Worm (Caenorhabditis elegans): ENCODE results near the gene Y54G11A.3.

The Y54G11A.3 gene

ce11 chrII:14251400-14251940, 25.0 kb upstream of the Y54G11A.3 start (continued):
- TF ChIP-seq tag-97 (GFP tag; IDR thresholded peaks at IDR 0.05) (no peak), nhr-6 (tag; optimal IDR thresholded peaks at IDR 0.05) (peak; percentile 82), zip-11 (GFP tag; IDR thresholded peaks at IDR 0.05) (no peak), lim-7 (GFP tag; IDR thresholded peaks at IDR 0.05) (peak; percentile 53; the same call in 1 of the 2 replicates), Y48G9A.11 (GFP tag; IDR thresholded peaks at IDR 0.05) (0 out of 2 replicates have a peak, but pooled peaks have one; percentile 50), ZK337.2 (GFP tag; IDR thresholded peaks at IDR 0.05) (no peak), php-3 (GFP tag; IDR thresholded peaks at IDR 0.05) (peak; percentile 60; the same call in 1 of the 2 replicates), lin-15B (tag; optimal IDR thresholded peaks at IDR 0.05) (peak; percentile 19), zip-2 (tag; optimal IDR thresholded peaks at IDR 0.05) (peak; percentile 66), nhr-11 (tag; optimal IDR thresholded peaks at IDR 0.05) (peak; percentile 31), hif-1 (tag; optimal IDR thresholded peaks at IDR 0.05) (peak; percentile 71 to 93), T20F7.1 (GFP tag; optimal IDR thresholded peaks at IDR 0.05) (peak; percentile 88), lin-1 (GFP tag; IDR thresholded peaks at IDR 0.05) (peak; percentile 63; the same call in 1 of the 2 replicates), duxl-1 (tag; optimal IDR thresholded peaks at IDR 0.05; ENCODE audit: poor library complexity) (peak; percentile 79), F10B5.3 (tag; optimal IDR thresholded peaks at IDR 0.05) (peak; percentile 84), F49E8.2 (tag; optimal IDR thresholded peaks at IDR 0.05; ENCODE audit: borderline replicate concordance) (peak; percentile 66), nhr-77 (tag; optimal IDR thresholded peaks at IDR 0.05) (peak; percentile 95), F26F4.8 (GFP tag; conservative IDR thresholded peaks at IDR 0.05) (no peak), aly-2 (tag; optimal IDR thresholded peaks at IDR 0.05) (no peak), daf-19 (GFP tag; conservative IDR thresholded peaks at IDR 0.05) (no peak), unc-130 (GFP tag; optimal IDR thresholded peaks at IDR 0.05) (peak; percentile 63)

ce11 chrII:14252057-14252456, 24.4 kb upstream of the Y54G11A.3 start, which contains the start of gene Y54G11A.2:
Y54G11A.2 (plus strand) TSS chrII:14252357.
- TF ChIP-seq spr-1 (tag; optimal IDR thresholded peaks at IDR 0.05) (no peak), tag-97 (GFP tag; IDR thresholded peaks at IDR 0.05) (no peak), zip-2 (tag; optimal IDR thresholded peaks at IDR 0.05) (no peak), zip-11 (GFP tag; IDR thresholded peaks at IDR 0.05) (no peak), ZK337.2 (GFP tag; IDR thresholded peaks at IDR 0.05) (no peak), lin-15B (tag; optimal IDR thresholded peaks at IDR 0.05) (no peak), Y75B8A.6 (GFP tag; IDR thresholded peaks at IDR 0.05) (no peak), Y5F2A.4 (GFP tag; optimal IDR thresholded peaks at IDR 0.05) (no peak), T26A8.4 (GFP tag; IDR thresholded peaks at IDR 0.05) (no peak), set-16 (GFP tag; IDR thresholded peaks at IDR 0.05) (no peak), madf-5 (GFP tag; IDR thresholded peaks at IDR 0.05) (no peak), zfp-2 (tag; optimal IDR thresholded peaks at IDR 0.05) (no peak), madf-9 (GFP tag; conservative IDR thresholded peaks at IDR 0.05) (no peak), dmd-9 (GFP tag; IDR thresholded peaks at IDR 0.05) (no peak), daf-8 (GFP tag; IDR thresholded peaks at IDR 0.05) (no peak), D1046.2 (GFP tag; IDR thresholded peaks at IDR 0.05) (no peak), dpl-1 (GFP tag; optimal IDR thresholded peaks at IDR 0.05) (no peak)

- no peak for TF ChIP-seq vab-7 (GFP tag; IDR thresholded peaks at IDR 0.05)
- peak; percentile 14 for TF ChIP-seq gei-8 (GFP tag; optimal IDR thresholded peaks at IDR 0.05)
- peak; percentile 41; the same call in 1 of the 2 replicates for TF ChIP-seq nhr-42 (GFP tag; IDR thresholded peaks at IDR 0.05)
Observed at ce11 chrII:14255850-14256249, 20.6 kb upstream of the Y54G11A.3 start.

DNA sequence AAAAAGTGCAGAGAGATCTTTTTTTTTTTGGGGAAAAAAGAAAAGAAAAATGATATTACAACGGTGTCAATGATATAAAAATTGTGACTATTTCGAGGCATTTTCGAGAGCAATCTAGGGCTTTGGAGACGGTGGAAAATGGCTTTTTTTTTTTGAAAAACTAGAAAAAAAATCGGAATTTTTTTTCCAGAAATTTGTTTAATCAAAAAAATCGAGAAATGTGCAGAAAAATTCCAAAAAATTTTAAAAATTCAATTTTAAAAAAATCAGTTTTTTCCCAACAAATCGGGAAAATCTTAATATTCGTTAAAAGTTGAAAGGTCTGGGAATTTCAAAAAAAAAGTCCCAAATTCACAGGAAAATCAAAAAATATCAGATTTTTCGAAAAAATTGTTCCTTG, 19.6 kb upstream of the Y54G11A.3 start, which contains the start of gene Y54G11A.19:
TSS of gene Y54G11A.19 (minus strand) at position 101 of the 400 bp plus-strand sequence.
- TF ChIP-seq unc-130 (GFP tag; optimal IDR thresholded peaks at IDR 0.05) = no peak
- TF ChIP-seq lin-38 (GFP tag; IDR thresholded peaks at IDR 0.05) = no peak
- no peak for TF ChIP-seq ctbp-1 (GFP tag; IDR thresholded peaks at IDR 0.05)
- no peak for TF ChIP-seq aha-1 (tag)
- TF ChIP-seq ces-1 (GFP tag; optimal IDR thresholded peaks at IDR 0.05) = no peak
- TF ChIP-seq jun-1 (tag; optimal IDR thresholded peaks at IDR 0.05) = no peak
- TF ChIP-seq lin-13 (GFP tag; optimal IDR thresholded peaks at IDR 0.05) = no peak
- TF ChIP-seq ceh-62 (tag; optimal IDR thresholded peaks at IDR 0.05) = no peak
- TF ChIP-seq zfp-2 (tag; optimal IDR thresholded peaks at IDR 0.05) = no peak
- no peak for TF ChIP-seq Y5F2A.4 (GFP tag; optimal IDR thresholded peaks at IDR 0.05)
- TF ChIP-seq set-16 (GFP tag; IDR thresholded peaks at IDR 0.05) = no peak
- TF ChIP-seq fos-1 (tag; optimal IDR thresholded peaks at IDR 0.05) = no peak
- no peak for TF ChIP-seq hlh-30 (tag; optimal IDR thresholded peaks at IDR 0.05; ENCODE audit: insufficient read depth)
- TF ChIP-seq lin-15B (tag; optimal IDR thresholded peaks at IDR 0.05) = no peak
